Fruit fly (Drosophila melanogaster) whole organism, embryonic: ENCODE measurements around the gene CG7432.

Source experiments
- B-H2 ChIP-seq: fragments of 200-800 bp; sonication (Bioruptor generic); optimal IDR thresholded peaks from 2 replicates; lab custom pipeline; 2018; ENCODE audit warnings: missing biosample characterization, mild to moderate bottlenecking, missing genetic modification characterization
- Bgb ChIP-seq: fragments of 200-800 bp; sonication (Bioruptor generic); IDR thresholded peaks from 2 replicates; pipeline ENCODE4 v1.3.6; 2022; ENCODE audit warnings: missing biosample characterization, missing genetic modification characterization; ENCODE audit not compliant: partially characterized antibody
- CG1024 ChIP-seq: fragments of 200-800 bp; sonication (Bioruptor generic); IDR thresholded peaks from 2 replicates; pipeline ENCODE4 v1.3.6; 2022; ENCODE audit warnings: missing biosample characterization, missing genetic modification characterization
- CG10366 ChIP-seq: fragments of 200-800 bp; sonication (Bioruptor generic); IDR thresholded peaks from 2 replicates; pipeline ENCODE4 v1.3.6; 2022; ENCODE audit warnings: missing biosample characterization, missing genetic modification characterization
- CG10543 ChIP-seq: fragments of 200-800 bp; sonication (Bioruptor generic); optimal IDR thresholded peaks from 3 replicates; lab custom pipeline; 2017; ENCODE audit warnings: missing biosample characterization, mild to moderate bottlenecking, missing genetic modification characterization, moderate library complexity
- CG10654 ChIP-seq: fragments of 200-800 bp; sonication (Bioruptor generic); optimal IDR thresholded peaks from 2 replicates; lab custom pipeline; 2016; ENCODE audit warnings: missing biosample characterization, missing genetic modification characterization
- CG13287 ChIP-seq: fragments of 200-800 bp; sonication (Bioruptor generic); IDR thresholded peaks from 2 replicates; pipeline ENCODE4 v1.3.6; 2022; ENCODE audit warnings: missing biosample characterization, missing genetic modification characterization; ENCODE audit not compliant: partially characterized antibody
- CG15073 ChIP-seq: fragments of 200-800 bp; sonication (Bioruptor generic); optimal IDR thresholded peaks from 2 replicates; lab custom pipeline; 2016; ENCODE audit warnings: missing biosample characterization, missing genetic modification characterization
- CG15514 ChIP-seq: fragments of 200-800 bp; sonication (Bioruptor generic); optimal IDR thresholded peaks from 3 replicates; lab custom pipeline; 2017; ENCODE audit warnings: missing biosample characterization, missing genetic modification characterization, mild to moderate bottlenecking, moderate library complexity, missing genetic modification reagents
- CG18262 ChIP-seq: fragments of 200-800 bp; optimal IDR thresholded peaks from 3 replicates; lab custom pipeline; 2019; ENCODE audit warnings: missing biosample characterization, mild to moderate bottlenecking, missing genetic modification characterization, moderate library complexity
- CG1832 ChIP-seq: fragments of 200-800 bp; sonication (Bioruptor generic); optimal IDR thresholded peaks from 2 replicates; lab custom pipeline; 2017; ENCODE audit warnings: missing biosample characterization, mild to moderate bottlenecking, missing genetic modification characterization, inconsistent platforms
- CG2120 ChIP-seq: fragments of 200-800 bp; sonication (Bioruptor generic); optimal IDR thresholded peaks from 3 replicates; lab custom pipeline; 2016; ENCODE audit warnings: missing biosample characterization, missing genetic modification characterization
- CG30431 ChIP-seq: fragments of 200-800 bp; sonication (Bioruptor generic); optimal IDR thresholded peaks from 2 replicates; lab custom pipeline; 2017; ENCODE audit warnings: missing biosample characterization, missing genetic modification characterization
- CG3407 ChIP-seq: fragments of 200-800 bp; sonication (Bioruptor generic); optimal IDR thresholded peaks from 2 replicates; lab custom pipeline; 2018; ENCODE audit warnings: missing biosample characterization, mild to moderate bottlenecking, missing genetic modification characterization
- CG34422 ChIP-seq: fragments of 200-800 bp; sonication (Bioruptor generic); IDR thresholded peaks from 3 replicates; pipeline ENCODE4 v1.3.6; 2022; ENCODE audit warnings: missing biosample characterization, missing genetic modification characterization
- CG4282 ChIP-seq: fragments of 200-800 bp; sonication (Bioruptor generic); optimal IDR thresholded peaks from 2 replicates; lab custom pipeline; 2016; ENCODE audit warnings: missing biosample characterization, missing genetic modification characterization
- CG6689 ChIP-seq: fragments of 200-800 bp; sonication (Bioruptor generic); IDR thresholded peaks from 2 replicates; pipeline ENCODE4 v1.3.6; 2022; ENCODE audit warnings: missing biosample characterization, missing genetic modification characterization
- CG7839 ChIP-seq: fragments of 200-800 bp; sonication (Bioruptor generic); optimal IDR thresholded peaks from 3 replicates; lab custom pipeline; 2018; ENCODE audit warnings: missing biosample characterization, mild to moderate bottlenecking, missing genetic modification characterization, moderate library complexity
- CG8388 ChIP-seq: fragments of 200-800 bp; sonication (Bioruptor generic); optimal IDR thresholded peaks from 2 replicates; lab custom pipeline; 2019; ENCODE audit warnings: missing biosample characterization, mild to moderate bottlenecking, missing genetic modification characterization, moderate library complexity
- CG8478 ChIP-seq: fragments of >200 bp; optimal IDR thresholded peaks from 2 replicates; lab custom pipeline; 2018
- CHES-1-like ChIP-seq: fragments of 200-800 bp; sonication (Bioruptor generic); optimal IDR thresholded peaks from 2 replicates; lab custom pipeline; 2016; ENCODE audit warnings: missing biosample characterization, missing genetic modification characterization
- CkIIα-i1 ChIP-seq: fragments of 200-800 bp; sonication (Bioruptor generic); IDR thresholded peaks from 2 replicates; pipeline ENCODE4 v1.3.6; 2022; ENCODE audit warnings: missing biosample characterization, missing genetic modification characterization
- D19B ChIP-seq: fragments of 200-800 bp; sonication (Bioruptor generic); optimal IDR thresholded peaks from 2 replicates; lab custom pipeline; 2017; ENCODE audit warnings: missing biosample characterization, mild to moderate bottlenecking, missing genetic modification characterization
- Dbx ChIP-seq: fragments of 200-800 bp; sonication (Bioruptor generic); IDR thresholded peaks from 3 replicates; pipeline ENCODE4 v1.3.6; 2022; ENCODE audit warnings: missing biosample characterization, missing genetic modification characterization
- Doc2 ChIP-seq: fragments of 200-800 bp; sonication (Bioruptor generic); IDR thresholded peaks from 2 replicates; pipeline ENCODE4 v1.3.6; 2022; ENCODE audit warnings: missing biosample characterization, missing genetic modification characterization
- Fer1 ChIP-seq: fragments of 200-800 bp; sonication (Bioruptor generic); optimal IDR thresholded peaks from 2 replicates; lab custom pipeline; 2017; ENCODE audit warnings: missing biosample characterization, mild to moderate bottlenecking, missing genetic modification characterization
- GATAe ChIP-seq: fragments of 200-800 bp; sonication (Bioruptor generic); conservative IDR thresholded peaks from 2 replicates; pipeline ENCODE4 v1.3.6; 2022; ENCODE audit warnings: missing biosample characterization, missing genetic modification characterization
- Mes4 ChIP-seq: fragments of 200-800 bp; sonication (Bioruptor generic); optimal IDR thresholded peaks from 2 replicates; lab custom pipeline; 2016; ENCODE audit warnings: missing biosample characterization, missing genetic modification characterization
- Mrtf ChIP-seq: fragments of 200-800 bp; sonication (Bioruptor generic); IDR thresholded peaks from 3 replicates; pipeline ENCODE4 v1.3.6; 2022; ENCODE audit warnings: missing biosample characterization, missing genetic modification characterization
- NC2β ChIP-seq: fragments of 200-800 bp; sonication (Bioruptor generic); optimal IDR thresholded peaks from 2 replicates; lab custom pipeline; 2016; ENCODE audit warnings: missing biosample characterization, missing genetic modification characterization
- Oaz ChIP-seq: fragments of 200-800 bp; sonication (Bioruptor generic); IDR thresholded peaks from 2 replicates; pipeline ENCODE4 v1.3.6; 2022; ENCODE audit warnings: missing biosample characterization, missing genetic modification characterization
- Ptx1 ChIP-seq: fragments of 200-800 bp; sonication (Bioruptor generic); IDR thresholded peaks from 2 replicates; pipeline ENCODE4 v1.3.6; 2022; ENCODE audit warnings: missing biosample characterization, missing genetic modification characterization
- Ravus ChIP-seq: fragments of 200-800 bp; sonication (Bioruptor generic); IDR thresholded peaks from 2 replicates; pipeline ENCODE4 v1.3.6; 2022; ENCODE audit warnings: missing biosample characterization, missing genetic modification characterization
- Sox102F ChIP-seq: fragments of 200-800 bp; sonication (Bioruptor generic); optimal IDR thresholded peaks from 2 replicates; lab custom pipeline; 2018; ENCODE audit warnings: missing biosample characterization, mild to moderate bottlenecking, missing genetic modification characterization, moderate library complexity
- Sry-β ChIP-seq: fragments of 200-800 bp; sonication (Bioruptor generic); optimal IDR thresholded peaks from 2 replicates; lab custom pipeline; 2018; ENCODE audit warnings: missing biosample characterization, mild to moderate bottlenecking, missing genetic modification characterization, moderate library complexity
- cad ChIP-seq: fragments of >200 bp; optimal IDR thresholded peaks from 2 replicates; lab custom pipeline; 2017; ENCODE audit warnings: missing biosample characterization, missing genetic modification characterization
- esg ChIP-seq: fragments of 200-800 bp; sonication (Bioruptor generic); conservative IDR thresholded peaks from 2 replicates; pipeline ENCODE4 v1.3.6; 2022; ENCODE audit warnings: missing biosample characterization, missing genetic modification characterization
- ewg ChIP-seq: fragments of 200-800 bp; sonication (Bioruptor generic); optimal IDR thresholded peaks from 3 replicates; lab custom pipeline; 2017; ENCODE audit warnings: mild to moderate bottlenecking, missing biosample characterization, missing genetic modification reagents, missing genetic modification characterization
- fu2 ChIP-seq: fragments of 200-800 bp; sonication (Bioruptor generic); optimal IDR thresholded peaks from 2 replicates; lab custom pipeline; 2016; ENCODE audit warnings: missing biosample characterization, missing genetic modification characterization
- gro ChIP-seq: fragments of 200-800 bp; sonication (Bioruptor generic); optimal IDR thresholded peaks from 2 replicates; lab custom pipeline; 2016; ENCODE audit warnings: missing biosample characterization, missing genetic modification characterization
- hb ChIP-seq: fragments of 200-800 bp; sonication (Bioruptor generic); IDR thresholded peaks from 3 replicates; pipeline ENCODE4 v1.3.6; 2022; ENCODE audit warnings: missing biosample characterization, missing genetic modification characterization; ENCODE audit not compliant: partially characterized antibody
- kni ChIP-seq: fragments of 200-800 bp; sonication (Bioruptor generic); optimal IDR thresholded peaks from 3 replicates; lab custom pipeline; 2017; ENCODE audit warnings: mild to moderate bottlenecking, missing biosample characterization, missing genetic modification reagents, missing genetic modification characterization
- knrl ChIP-seq: fragments of 200-800 bp; sonication (Bioruptor generic); IDR thresholded peaks from 3 replicates; pipeline ENCODE4 v1.3.6; 2022; ENCODE audit warnings: missing biosample characterization, missing genetic modification characterization; ENCODE audit not compliant: partially characterized antibody
- lilli ChIP-seq: fragments of 200-800 bp; sonication (Bioruptor generic); optimal IDR thresholded peaks from 3 replicates; lab custom pipeline; 2016; ENCODE audit warnings: missing biosample characterization, missing genetic modification characterization
- luna ChIP-seq: fragments of 200-800 bp; sonication (Bioruptor generic); optimal IDR thresholded peaks from 2 replicates; lab custom pipeline; 2016; ENCODE audit warnings: missing biosample characterization, missing genetic modification characterization
- oc ChIP-seq: fragments of 200-800 bp; sonication (Bioruptor generic); optimal IDR thresholded peaks from 2 replicates; lab custom pipeline; 2018; ENCODE audit warnings: missing biosample characterization, mild to moderate bottlenecking, missing genetic modification characterization, moderate library complexity
- pfk ChIP-seq: fragments of 200-800 bp; sonication (Bioruptor generic); optimal IDR thresholded peaks from 2 replicates; lab custom pipeline; 2018; ENCODE audit warnings: missing biosample characterization, mild to moderate bottlenecking, missing genetic modification characterization, moderate library complexity
- psq ChIP-seq: fragments of 200-800 bp; sonication (Bioruptor generic); optimal IDR thresholded peaks from 2 replicates; lab custom pipeline; 2017; ENCODE audit warnings: missing biosample characterization, missing genetic modification characterization
- sisA ChIP-seq: fragments of 200-800 bp; sonication (Bioruptor generic); IDR thresholded peaks from 2 replicates; pipeline ENCODE4 v1.3.6; 2022; ENCODE audit warnings: missing biosample characterization, missing genetic modification characterization

The CG7432 gene

DNA sequence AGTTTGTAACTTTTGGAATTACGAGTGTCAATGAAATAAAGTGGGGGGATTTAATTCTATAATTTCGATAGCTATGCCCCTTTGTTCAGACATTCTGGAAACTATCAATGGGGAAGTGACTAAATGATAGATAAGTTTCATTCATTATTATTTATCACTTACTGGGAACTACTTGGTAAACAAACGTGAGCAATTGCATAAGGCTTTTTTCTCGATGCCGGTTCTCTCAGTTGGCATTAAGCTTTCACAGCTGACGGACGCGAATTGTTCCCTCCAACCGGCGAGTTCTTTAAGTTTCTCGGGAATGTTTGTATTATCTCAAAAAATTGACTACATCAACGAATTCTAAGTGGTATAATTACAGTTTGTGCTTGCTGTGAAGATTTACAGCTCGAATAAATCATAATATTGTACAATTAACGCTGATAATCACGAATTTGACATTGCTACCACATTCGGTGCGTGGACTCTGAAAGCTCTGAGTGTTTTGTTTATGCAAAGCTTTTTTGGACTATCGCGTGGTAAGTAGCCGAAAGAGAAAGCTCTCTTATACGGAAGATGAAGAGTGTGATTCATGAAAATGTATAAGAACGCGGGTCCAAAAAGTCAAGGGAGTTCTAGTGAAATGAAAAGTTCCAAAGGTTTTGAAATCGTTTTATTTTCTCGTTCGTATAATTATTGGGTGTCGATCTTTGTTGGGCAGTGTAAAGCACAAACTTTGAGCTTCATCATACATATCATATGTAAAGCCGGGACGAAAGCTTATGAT, 6.6 kb downstream of the CG7432 start, which contains the start of gene Naam (continued):
- TF ChIP-seq knrl (no peak), gro (peak; percentile 88), CG13287 (GFP tag; lab: Robert Waterston, UW) (peak; percentile 25; the same call in 1 of the 2 replicates), CG7839 (tag; lab: Kevin White, UChicago) (peak; percentile 79), CHES-1-like (peak; percentile 79), CG1832 (no peak), CG3407 (GFP tag; lab: Kevin White, UChicago) (peak; percentile 14), CG2120 (GFP tag; lab: Kevin White, UChicago) (peak; percentile 94), Dbx (GFP tag; lab: Robert Waterston, UW) (peak; percentile 77), CG1024 (GFP tag; lab: Robert Waterston, UW) (peak; percentile 57), oc (tag; lab: Kevin White, UChicago) (peak; percentile 65), Sox102F (GFP tag; lab: Kevin White, UChicago) (peak; percentile 77), Doc2 (GFP tag; lab: Robert Waterston, UW) (no peak), Bgb (GFP tag; lab: Robert Waterston, UW) (no peak), B-H2 (GFP tag; lab: Kevin White, UChicago) (peak; percentile 79), NC2β (GFP tag; lab: Kevin White, UChicago) (peak; percentile 42), CkIIα-i1 (GFP tag; lab: Robert Waterston, UW) (no peak), kni (GFP tag; lab: Kevin White, UChicago) (no peak), CG10366 (GFP tag; lab: Robert Waterston, UW) (peak; percentile 71), Sry-β (GFP tag; lab: Kevin White, UChicago) (no peak), lilli (GFP tag; lab: Kevin White, UChicago) (peak; percentile 92), hb (GFP tag; lab: Robert Waterston, UW) (no peak), luna (GFP tag; lab: Kevin White, UChicago) (peak; percentile 25), CG8478 (no peak), CG6689 (GFP tag; lab: Robert Waterston, UW) (peak; percentile 69), CG34422 (GFP tag; lab: Robert Waterston, UW) (peak; percentile 69; the same call in 2 of the 3 replicates), Fer1 (peak; percentile 86), ewg (peak; percentile 51), CG10543 (GFP tag; lab: Kevin White, UChicago) (peak; percentile 78), psq (GFP tag; lab: Kevin White, UChicago) (peak; percentile 44), Mrtf (GFP tag; lab: Robert Waterston, UW) (peak; percentile 55; the same call in 2 of the 3 replicates), fu2 (peak; percentile 74), cad (GFP tag; lab: Kevin White, UChicago) (no peak), D19B (GFP tag; lab: Kevin White, UChicago) (peak; percentile 63), GATAe (no peak), Ravus (GFP tag; lab: Robert Waterston, UW) (peak; percentile 8; the same call in 1 of the 2 replicates), CG30431 (no peak), CG10654 (GFP tag; lab: Kevin White, UChicago) (peak; percentile 54), CG15073 (GFP tag; lab: Kevin White, UChicago) (no peak), CG8388 (GFP tag; lab: Kevin White, UChicago) (peak; percentile 59), Mes4 (GFP tag; lab: Kevin White, UChicago) (peak; percentile 61), sisA (peak; percentile 58), Oaz (GFP tag; lab: Robert Waterston, UW) (no peak), Ptx1 (GFP tag; lab: Robert Waterston, UW) (peak; percentile 64), esg (GFP tag; lab: Robert Waterston, UW) (0 out of 2 replicates have a peak, but pooled peaks have one; percentile 15), CG18262 (tag; lab: Kevin White, UChicago) (peak; percentile 69), CG4282 (GFP tag; lab: Kevin White, UChicago) (peak; percentile 69), pfk (no peak), CG15514 (GFP tag; lab: Kevin White, UChicago) (peak; percentile 79)
